Worm (Caenorhabditis elegans) whole organism, young adult: ENCODE results near the gene acy-1.
A peak's percentile ranks its signal among the peaks of the same experiment; 100 is the strongest.

ENCODE experiments used
- C17E4.6 ChIP-seq: fragments of 200-800 bp; sonication (Bioruptor generic); IDR thresholded peaks from 2 replicates; pipeline ENCODE4 v1.3.6; 2022; ENCODE audit warnings: missing genetic modification reagents, missing genetic modification characterization, missing compliant biosample characterization
- ama-1 ChIP-seq, 3 experiments: fragments of 150-350 bp in 1 of 3; sonication (generic microtip) in 2 of 3; optimal IDR thresholded peaks; 2 replicates each; lab custom pipeline; 2014 to 2018; ENCODE audit warnings: missing biosample characterization in 2 of 3, missing genetic modification characterization in 2 of 3, missing genetic modification reagents in 2 of 3
- ceh-91 ChIP-seq: fragments of 200-800 bp; sonication (Bioruptor generic); IDR thresholded peaks from 2 replicates; pipeline ENCODE4 v1.3.6; 2022; ENCODE audit warnings: missing genetic modification reagents, missing genetic modification characterization, missing compliant biosample characterization
- chd-7 ChIP-seq: sonication (generic microtip); optimal IDR thresholded peaks from 2 replicates; lab custom pipeline; 2016; ENCODE audit warnings: mild to moderate bottlenecking, missing genetic modification characterization, moderate library complexity, missing compliant biosample characterization
- hmg-1.2 ChIP-seq: fragments of 200-800 bp; sonication (Bioruptor generic); IDR thresholded peaks from 2 replicates; pipeline ENCODE4 v1.3.6; 2022; ENCODE audit warnings: missing genetic modification reagents, missing genetic modification characterization, missing compliant biosample characterization
- lin-26 ChIP-seq: fragments of 200-800 bp; sonication (Bioruptor generic); IDR thresholded peaks from 2 replicates; pipeline ENCODE4 v1.3.6; 2022; ENCODE audit warnings: missing genetic modification reagents, missing genetic modification characterization, missing compliant biosample characterization
- madf-3 ChIP-seq: fragments of 200-800 bp; sonication (Bioruptor generic); IDR thresholded peaks from 2 replicates; pipeline ENCODE4 v1.3.6; 2022; ENCODE audit warnings: missing genetic modification reagents, missing genetic modification characterization, missing compliant biosample characterization
- snpc-1.3 ChIP-seq: sonication (generic microtip); optimal IDR thresholded peaks from 2 replicates; lab custom pipeline; 2017; ENCODE audit warnings: missing genetic modification characterization, mild to moderate bottlenecking, missing compliant biosample characterization, antibody characterized with exemption, moderate library complexity, missing genotype, missing genetic modification reagents; ENCODE audit not compliant: insufficient read depth
- snpc-4 ChIP-seq, 5 experiments: fragments of 150-350 bp in 1 of 5; sonication (generic microtip) in 4 of 5; optimal IDR thresholded peaks; 2 replicates each; lab custom pipeline; 2014 to 2018; ENCODE audit warnings: missing genetic modification characterization in 5 of 5, missing biosample characterization in 3 of 5, antibody characterized with exemption in 2 of 5, mild to moderate bottlenecking in 2 of 5, missing compliant biosample characterization in 2 of 5, missing genotype in 2 of 5, moderate library complexity in 2 of 5, missing genetic modification reagents in 1 of 5
- sptf-2 ChIP-seq: fragments of 200-800 bp; sonication (Bioruptor generic); optimal IDR thresholded peaks from 2 replicates; lab custom pipeline; 2018; ENCODE audit warnings: mild to moderate bottlenecking, missing genetic modification characterization, missing compliant biosample characterization
- unc-130 ChIP-seq: sonication (generic microtip); optimal IDR thresholded peaks from 2 replicates; lab custom pipeline; 2016; ENCODE audit warnings: missing genetic modification reagents, missing genetic modification characterization, missing compliant biosample characterization

ce11 chrIII:4720620-4721227 is 1.2 kb upstream of the acy-1 start, which contains the start of gene emb-5:
- TF ChIP-seq C17E4.6 (no peak), hmg-1.2 (GFP tag; lab: Robert Waterston, UW) (peak; percentile 97), snpc-1.3 (tag; lab: Kevin White, UChicago) (peak; percentile 9), ceh-91 (no peak), lin-26 (no peak), unc-130 (GFP tag; lab: Kevin White, UChicago) (no peak), madf-3 (no peak), sptf-2 (GFP tag; lab: Kevin White, UChicago) (no peak), ama-1 (optimal IDR thresholded peaks at IDR 0.05; lab: Kevin White, UChicago) (no peak), ama-1 (GFP tag; optimal IDR thresholded peaks at IDR 0.05; lab: Kevin White, UChicago) (no peak), chd-7 (tag; lab: Kevin White, UChicago) (no peak), snpc-4 (GFP tag; optimal IDR thresholded peaks at IDR 0.05; lab: Kevin White, UChicago) (no peak), snpc-4 (tag; optimal IDR thresholded peaks at IDR 0.05; lab: Kevin White, UChicago) (no peak)
